Worm (Caenorhabditis elegans): ENCODE measurements around the gene ZC443.4.

DNA sequence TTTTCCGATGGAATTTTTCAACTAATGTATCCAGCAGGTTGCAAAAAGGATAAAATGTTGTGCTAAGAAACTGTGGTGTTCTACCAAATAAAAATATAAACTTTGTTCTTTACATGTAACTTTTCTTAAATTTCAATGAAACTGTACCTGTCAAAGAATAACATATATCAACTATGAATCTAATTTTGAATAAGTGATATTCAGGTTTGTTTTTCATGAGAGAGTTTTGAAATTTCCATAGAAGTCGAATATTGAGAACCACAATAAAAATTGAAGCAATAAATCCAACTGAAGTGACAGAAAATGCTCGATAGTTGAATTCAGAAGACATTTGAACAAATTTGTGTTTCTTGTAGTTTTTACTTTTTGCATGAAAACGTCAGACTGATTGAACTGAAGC is 29.5 kb downstream of the ZC443.4 start, which contains the start of gene srbc-43:
- TF ChIP-seq him-1 (tag; optimal IDR thresholded peaks at IDR 0.05) (no peak), dao-5 (tag; optimal IDR thresholded peaks at IDR 0.05) (no peak)

All from whole organism, L4/young adult.